Worm (Caenorhabditis elegans): ENCODE measurements around the gene spe-42.

Gene spe-42

DNA sequence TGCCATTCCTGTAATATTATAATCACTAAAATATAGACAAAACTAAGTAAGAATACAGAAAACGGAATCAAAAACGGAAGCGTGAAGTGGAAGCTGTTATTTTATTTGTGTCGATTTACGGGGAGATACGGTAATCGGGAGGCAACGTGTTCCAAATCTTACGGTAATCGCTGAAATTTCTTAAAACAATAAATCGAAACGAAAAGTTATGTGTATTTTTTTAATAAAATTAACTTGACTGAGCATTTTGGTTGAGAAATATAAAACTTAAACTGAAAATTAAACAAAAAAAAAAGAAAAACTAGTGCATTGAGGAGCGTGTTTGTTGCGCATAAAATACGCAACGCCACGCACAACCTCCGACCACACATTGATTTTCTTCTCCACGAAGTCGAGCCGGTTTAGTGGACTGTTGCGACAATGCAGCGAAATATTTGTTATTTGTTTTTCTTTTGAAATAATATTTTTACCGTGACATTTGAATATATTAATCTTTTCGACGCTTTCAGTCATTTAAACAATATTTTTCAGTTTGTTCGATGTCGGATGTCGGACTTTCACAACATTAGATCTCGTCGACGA lies 27.7 kb upstream of the spe-42 start, which contains the start of the genes F55A11.1 and syx-5:
Gene F55A11.1, minus strand, starts transcription at position 13 of the 582 bp plus-strand sequence.
Gene syx-5, plus strand, starts transcription at position 532 of the 582 bp plus-strand sequence.
- TF ChIP-seq ceh-18 (tag; optimal IDR thresholded peaks at IDR 0.05) (peak; percentile 22), ama-1 (optimal IDR thresholded peaks at IDR 0.05) (no peak), ceh-24 (tag; optimal IDR thresholded peaks at IDR 0.05) (no peak), ceh-30 (tag; optimal IDR thresholded peaks at IDR 0.05) (peak; percentile 74), tbx-2 (tag; optimal IDR thresholded peaks at IDR 0.05) (peak; percentile 35), pax-1 (tag; optimal IDR thresholded peaks at IDR 0.05) (peak; percentile 35), nfya-1 (tag; optimal IDR thresholded peaks at IDR 0.05) (peak; percentile 81), ceh-31 (tag; optimal IDR thresholded peaks at IDR 0.05) (peak; percentile 43), rnt-1 (tag; optimal IDR thresholded peaks at IDR 0.05) (peak; percentile 19), ceh-48 (tag; optimal IDR thresholded peaks at IDR 0.05) (peak; percentile 41), unc-86 (tag; optimal IDR thresholded peaks at IDR 0.05) (no peak), ceh-34 (tag; optimal IDR thresholded peaks at IDR 0.05) (peak; percentile 44), unc-42 (tag; optimal IDR thresholded peaks at IDR 0.05) (peak; percentile 70), elt-4 (tag; optimal IDR thresholded peaks at IDR 0.05) (no peak), odd-2 (tag; optimal IDR thresholded peaks at IDR 0.05) (no peak)

- no peak for TF ChIP-seq ceh-19 (GFP tag; optimal IDR thresholded peaks at IDR 0.05)
- no peak for TF ChIP-seq sox-2 (GFP tag; IDR thresholded peaks at IDR 0.05)
- no peak for TF ChIP-seq C38D4.7 (GFP tag; optimal IDR thresholded peaks at IDR 0.05)
- no peak for TF ChIP-seq pag-3 (tag; optimal IDR thresholded peaks at IDR 0.05; ENCODE audit: borderline replicate concordance)
- no peak for TF ChIP-seq dmd-4 (tag; optimal IDR thresholded peaks at IDR 0.05; ENCODE audit: borderline replicate concordance)
- TF ChIP-seq ceh-9 (tag; optimal IDR thresholded peaks at IDR 0.05), result no peak
- no peak for TF ChIP-seq T23F11.4 (GFP tag; optimal IDR thresholded peaks at IDR 0.05)
- no peak for TF ChIP-seq lin-11 (tag; optimal IDR thresholded peaks at IDR 0.05)
- no peak for TF ChIP-seq ceh-2 (tag; optimal IDR thresholded peaks at IDR 0.05)
- no peak for TF ChIP-seq pros-1 (tag; optimal IDR thresholded peaks at IDR 0.05)
- TF ChIP-seq gmeb-2 (tag; optimal IDR thresholded peaks at IDR 0.05), result no peak
- TF ChIP-seq mec-3 (tag; optimal IDR thresholded peaks at IDR 0.05; ENCODE audit: borderline replicate concordance), result no peak
- TF ChIP-seq npax-4 (tag; optimal IDR thresholded peaks at IDR 0.05), result no peak
Observed at ce11 chrV:11762863-11763262, 26.1 kb upstream of the spe-42 start, which contains the start of gene T04F3.4. Gene T04F3.4 (minus strand): TSS chrV:11763049.

DNA sequence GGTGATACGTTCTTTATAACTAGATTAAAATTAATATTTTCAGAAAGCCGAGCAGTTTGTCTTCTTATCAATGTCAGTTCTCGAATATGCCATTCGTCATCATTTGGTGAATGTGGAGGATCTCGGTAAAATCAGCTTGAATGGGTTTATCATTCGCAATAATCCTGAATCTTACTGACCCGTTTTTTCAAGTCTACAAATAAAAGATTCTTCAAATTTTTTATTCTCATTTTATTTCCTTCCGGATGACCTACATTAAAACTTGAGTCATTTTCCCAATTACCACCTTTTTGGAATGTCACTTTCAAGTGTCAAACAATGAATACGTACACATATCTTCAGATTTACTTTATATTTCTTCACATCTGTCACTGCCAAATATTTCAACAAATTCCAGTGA lies 23.6 kb upstream of the spe-42 start, which contains the start of gene T04F3.5:
Gene T04F3.5, plus strand, starts transcription at position 301 of the 400 bp plus-strand sequence.
- TF ChIP-seq T23F11.4 (GFP tag; optimal IDR thresholded peaks at IDR 0.05), result no peak
- TF ChIP-seq fax-1 (tag; optimal IDR thresholded peaks at IDR 0.05), result no peak
- no peak for TF ChIP-seq C08G9.2 (tag; optimal IDR thresholded peaks at IDR 0.05)
- no peak for TF ChIP-seq pha-2 (tag; optimal IDR thresholded peaks at IDR 0.05)
- no peak for TF ChIP-seq K02D7.2 (tag; optimal IDR thresholded peaks at IDR 0.05)
- no peak for TF ChIP-seq ceh-14 (tag; optimal IDR thresholded peaks at IDR 0.05)
- no peak for TF ChIP-seq ceh-2 (tag; optimal IDR thresholded peaks at IDR 0.05)
- no peak for TF ChIP-seq ceh-45 (GFP tag; IDR thresholded peaks at IDR 0.05)
- no peak for TF ChIP-seq mec-3 (tag; optimal IDR thresholded peaks at IDR 0.05; ENCODE audit: borderline replicate concordance)
- no peak for TF ChIP-seq ama-1 (optimal IDR thresholded peaks at IDR 0.05)
- no peak for TF ChIP-seq gmeb-2 (tag; optimal IDR thresholded peaks at IDR 0.05)
- TF ChIP-seq ceh-34 (tag; optimal IDR thresholded peaks at IDR 0.05), result no peak
- TF ChIP-seq ceh-30 (tag; optimal IDR thresholded peaks at IDR 0.05), result no peak
- no peak for TF ChIP-seq odd-2 (tag; optimal IDR thresholded peaks at IDR 0.05)
- TF ChIP-seq pros-1 (tag; optimal IDR thresholded peaks at IDR 0.05), result no peak
- TF ChIP-seq eyg-1 (tag; optimal IDR thresholded peaks at IDR 0.05), result no peak
- TF ChIP-seq K09A11.1 (tag; optimal IDR thresholded peaks at IDR 0.05; ENCODE audit: insufficient read depth), result no peak
- no peak for TF ChIP-seq sox-4 (tag; optimal IDR thresholded peaks at IDR 0.05)
- no peak for TF ChIP-seq rnt-1 (tag; optimal IDR thresholded peaks at IDR 0.05)
- TF ChIP-seq zip-5 (tag; optimal IDR thresholded peaks at IDR 0.05), result no peak

Data from whole organism, late embryonic.